Worm (Caenorhabditis elegans) whole organism, L1 larva: ENCODE measurements around the gene sru-48.

Experiments used
- lin-39 ChIP-seq: fragments of 150-350 bp; optimal IDR thresholded peaks from 2 replicates; lab custom pipeline; 2014; ENCODE audit warnings: missing biosample characterization, missing genetic modification reagents, missing genetic modification characterization
- nhr-20 ChIP-seq: sonication (generic microtip); optimal IDR thresholded peaks from 2 replicates; lab custom pipeline; 2016; ENCODE audit warnings: mild to moderate bottlenecking, missing genetic modification characterization, missing compliant biosample characterization
- pax-3 ChIP-seq: fragments of 200-800 bp; sonication (Bioruptor generic); optimal IDR thresholded peaks from 2 replicates; lab custom pipeline; 2018; ENCODE audit warnings: mild to moderate bottlenecking, missing genetic modification characterization, moderate library complexity, missing compliant biosample characterization
- pqm-1 ChIP-seq: sonication (generic microtip); optimal IDR thresholded peaks from 3 replicates; lab custom pipeline; 2017; ENCODE audit warnings: missing biosample characterization, missing genetic modification characterization

DNA sequence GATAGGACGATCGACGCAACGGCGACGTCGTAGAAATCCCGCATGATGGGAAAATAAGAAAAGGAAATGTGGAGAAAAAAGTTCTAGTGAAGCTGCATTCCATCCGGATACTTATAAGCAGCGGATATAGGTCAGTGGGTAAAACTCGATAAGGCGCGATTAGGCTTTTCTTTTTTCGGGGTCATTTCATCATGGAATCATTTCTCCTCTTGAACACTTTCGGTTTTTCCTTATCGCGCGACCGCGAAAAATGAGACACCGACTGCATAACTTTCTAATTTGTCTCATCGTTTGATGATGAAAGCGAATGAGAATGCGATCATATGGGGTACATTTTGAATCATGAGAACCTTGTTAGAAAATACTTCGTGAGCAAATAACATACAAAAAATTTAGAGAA lies 29.6 kb upstream of the sru-48 start, which contains the start of gene dpy-8:
- no peak for TF ChIP-seq nhr-20 (tag; lab: Kevin White, UChicago)
- no peak for TF ChIP-seq lin-39 (tag; lab: Kevin White, UChicago)
- no peak for TF ChIP-seq pax-3 (tag; lab: Kevin White, UChicago)
- no peak for TF ChIP-seq pqm-1 (tag; lab: Kevin White, UChicago)
